Worm (Caenorhabditis elegans) whole organism, L3 larva: ENCODE measurements around the gene Y76B12C.3.

Experiments
- R02D3.7 ChIP-seq: fragments of 150-350 bp; optimal IDR thresholded peaks from 2 replicates; lab custom pipeline; 2014; ENCODE audit warnings: missing biosample characterization, missing genetic modification characterization
- aly-2 ChIP-seq: fragments of 150-350 bp; optimal IDR thresholded peaks from 2 replicates; lab custom pipeline; 2014; ENCODE audit warnings: missing biosample characterization, missing genetic modification characterization
- daf-12 ChIP-seq: fragments of 150-350 bp; optimal IDR thresholded peaks from 2 replicates; lab custom pipeline; 2014; ENCODE audit warnings: missing biosample characterization, missing genetic modification reagents, missing genetic modification characterization
- elt-3 ChIP-seq, 3 experiments: fragments of 150-350 bp in 1 of 3; sonication (generic microtip) in 2 of 3; optimal IDR thresholded peaks; 2 replicates in 2 of 3; 4 replicates in 1 of 3; lab custom pipeline; 2014 to 2017; ENCODE audit warnings: missing biosample characterization in 3 of 3, missing genetic modification characterization in 3 of 3
- fos-1 ChIP-seq: fragments of 150-350 bp; optimal IDR thresholded peaks from 2 replicates; lab custom pipeline; 2014; ENCODE audit warnings: missing biosample characterization, missing genetic modification characterization
- lin-39 ChIP-seq: fragments of 150-350 bp; optimal IDR thresholded peaks from 2 replicates; lab custom pipeline; 2018; ENCODE audit warnings: missing biosample characterization, missing genetic modification reagents, missing genetic modification characterization
- mdl-1 ChIP-seq: fragments of 150-350 bp; optimal IDR thresholded peaks from 2 replicates; lab custom pipeline; 2014; ENCODE audit warnings: missing biosample characterization, missing genetic modification characterization
- nhr-12 ChIP-seq: fragments of 150-350 bp; optimal IDR thresholded peaks from 2 replicates; lab custom pipeline; 2014; ENCODE audit warnings: missing biosample characterization, missing genetic modification characterization
- unc-62 ChIP-seq: fragments of 150-350 bp; sonication (generic microtip); optimal IDR thresholded peaks from 4 replicates; lab custom pipeline; 2014; ENCODE audit warnings: missing biosample characterization, missing genetic modification reagents, missing genetic modification characterization

ce11 chrIV:1959554-1959953 is 14.0 kb upstream of the Y76B12C.3 start, which contains the start of gene tdpo-1:
- no peak for TF ChIP-seq fos-1 (tag; lab: Kevin White, UChicago)
- no peak for TF ChIP-seq daf-12 (tag; lab: Kevin White, UChicago)
- TF ChIP-seq R02D3.7, result no peak
- TF ChIP-seq nhr-12, result no peak
- TF ChIP-seq elt-3 (tag; optimal IDR thresholded peaks at IDR 0.05; lab: Kevin White, UChicago), result no peak
- TF ChIP-seq lin-39 (tag; lab: Kevin White, UChicago), result no peak
- TF ChIP-seq mdl-1 (tag; lab: Kevin White, UChicago), result no peak
- TF ChIP-seq unc-62, result no peak
- TF ChIP-seq aly-2 (tag; lab: Kevin White, UChicago), result no peak
